Fruit fly (Drosophila melanogaster) whole organism, wandering third instar larva: ENCODE data around the gene dyw.
A peak's percentile ranks its signal among the peaks of the same experiment; 100 is the strongest.

Experiments
- Abd-B ChIP-seq: fragments of >200 bp; optimal IDR thresholded peaks from 2 replicates; lab custom pipeline; 2017; ENCODE audit warnings: missing biosample characterization, missing genetic modification characterization
- CG32264 ChIP-seq: fragments of 200-800 bp; sonication (Bioruptor generic); optimal IDR thresholded peaks from 2 replicates; lab custom pipeline; 2016; ENCODE audit warnings: missing biosample characterization, missing genetic modification characterization
- CrebA ChIP-seq: fragments of 200-800 bp; sonication (Bioruptor generic); optimal IDR thresholded peaks from 2 replicates; lab custom pipeline; 2016; ENCODE audit warnings: missing biosample characterization, mild to moderate bottlenecking, missing genetic modification characterization, borderline replicate concordance
- Dfd ChIP-seq: fragments of >200 bp; optimal IDR thresholded peaks from 2 replicates; lab custom pipeline; 2017; ENCODE audit warnings: missing biosample characterization, missing genetic modification characterization
- Dif ChIP-seq: fragments of 200-275, 200-300 bp; sonication (Bioruptor generic); optimal IDR thresholded peaks from 2 replicates; lab custom pipeline; 2018; ENCODE audit warnings: missing biosample characterization, missing genetic modification characterization; ENCODE audit not compliant: partially characterized antibody
- GATAd ChIP-seq: sonication (Bioruptor generic); optimal IDR thresholded peaks from 2 replicates; lab custom pipeline; 2016; ENCODE audit warnings: missing biosample characterization, missing genetic modification characterization
- HLH106 ChIP-seq: fragments of 200-800 bp; optimal IDR thresholded peaks from 3 replicates; lab custom pipeline; 2019; ENCODE audit warnings: missing biosample characterization, mild to moderate bottlenecking, missing genetic modification characterization, moderate library complexity
- Hnf4 ChIP-seq: fragments of 200-800 bp; sonication (Bioruptor generic); optimal IDR thresholded peaks from 2 replicates; lab custom pipeline; 2016; ENCODE audit warnings: missing biosample characterization, mild to moderate bottlenecking, missing genetic modification characterization
- Hr78 ChIP-seq: fragments of >200 bp; optimal IDR thresholded peaks from 2 replicates; lab custom pipeline; 2017; ENCODE audit warnings: missing biosample characterization, missing genetic modification characterization
- Hr83 ChIP-seq: fragments of 200-300 bp; sonication (Bioruptor generic); optimal IDR thresholded peaks from 2 replicates; lab custom pipeline; 2016; ENCODE audit warnings: missing biosample characterization, mild to moderate bottlenecking, missing genetic modification characterization, moderate library complexity; ENCODE audit not compliant: poor library complexity, severe bottlenecking
- Jra ChIP-seq: sonication (Bioruptor generic); optimal IDR thresholded peaks from 2 replicates; lab custom pipeline; 2016; ENCODE audit warnings: missing biosample characterization, missing genetic modification characterization
- Myc ChIP-seq: fragments of >200 bp; optimal IDR thresholded peaks from 2 replicates; lab custom pipeline; 2017
- OdsH ChIP-seq: fragments of 200-800 bp; sonication (Bioruptor generic); optimal IDR thresholded peaks from 2 replicates; lab custom pipeline; 2016; ENCODE audit warnings: missing biosample characterization, mild to moderate bottlenecking, missing genetic modification characterization
- Rel ChIP-seq, 2 experiments: fragments of 200-800 bp; sonication (Bioruptor generic) in 1 of 2; optimal IDR thresholded peaks; 2 replicates in 1 of 2; 3 replicates in 1 of 2; lab custom pipeline; 2016 to 2019; ENCODE audit warnings: mild to moderate bottlenecking in 2 of 2, missing biosample characterization in 2 of 2, missing genetic modification characterization in 2 of 2, moderate library complexity in 1 of 2
- Sp1 ChIP-seq: fragments of 200-800 bp; sonication (Bioruptor generic); optimal IDR thresholded peaks from 3 replicates; lab custom pipeline; 2019; ENCODE audit warnings: missing biosample characterization, mild to moderate bottlenecking, missing genetic modification characterization, moderate library complexity
- Vsx2 ChIP-seq: fragments of 200-300, 225-300 bp; sonication (Bioruptor generic); optimal IDR thresholded peaks from 2 replicates; lab custom pipeline; 2018; ENCODE audit warnings: missing biosample characterization, missing genetic modification characterization; ENCODE audit not compliant: partially characterized antibody
- br ChIP-seq: fragments of 200-800 bp; sonication (Bioruptor generic); optimal IDR thresholded peaks from 2 replicates; lab custom pipeline; 2016; ENCODE audit warnings: missing biosample characterization, missing genetic modification characterization
- brk ChIP-seq: fragments of 200-800 bp; sonication (Bioruptor generic); optimal IDR thresholded peaks from 2 replicates; lab custom pipeline; 2016; ENCODE audit warnings: missing biosample characterization, mild to moderate bottlenecking, missing genetic modification characterization
- dmrt93B ChIP-seq: fragments of 200-800 bp; sonication (Bioruptor generic); optimal IDR thresholded peaks from 2 replicates; lab custom pipeline; 2018; ENCODE audit warnings: missing biosample characterization, mild to moderate bottlenecking, missing genetic modification characterization
- dsf ChIP-seq: sonication (Bioruptor generic); optimal IDR thresholded peaks from 2 replicates; lab custom pipeline; 2016; ENCODE audit warnings: missing biosample characterization, missing genetic modification characterization, borderline replicate concordance
- ey ChIP-seq: fragments of 200-800 bp; sonication (Bioruptor generic); optimal IDR thresholded peaks from 2 replicates; lab custom pipeline; 2016; ENCODE audit warnings: missing biosample characterization, missing genetic modification characterization
- foxo ChIP-seq, 2 experiments: fragments of 200-800 bp; sonication (Bioruptor generic); optimal IDR thresholded peaks; 2 replicates in 1 of 2; 3 replicates in 1 of 2; lab custom pipeline; 2016 to 2017; ENCODE audit warnings: missing biosample characterization in 2 of 2, missing genetic modification characterization in 2 of 2
- fru ChIP-seq: fragments of 200-800 bp; sonication (Bioruptor generic); optimal IDR thresholded peaks from 3 replicates; lab custom pipeline; 2016; ENCODE audit warnings: missing biosample characterization, mild to moderate bottlenecking, missing genetic modification characterization
- h ChIP-seq: fragments of 200-800 bp; sonication (Bioruptor generic); optimal IDR thresholded peaks from 3 replicates; lab custom pipeline; 2016; ENCODE audit warnings: missing biosample characterization, mild to moderate bottlenecking, missing genetic modification characterization
- jim ChIP-seq: fragments of 175-275, 200-325 bp; sonication (Bioruptor generic); optimal IDR thresholded peaks from 2 replicates; lab custom pipeline; 2016; ENCODE audit warnings: missing biosample characterization, mild to moderate bottlenecking, missing genetic modification characterization
- lola ChIP-seq: fragments of >200 bp; optimal IDR thresholded peaks from 2 replicates; lab custom pipeline; 2017; ENCODE audit warnings: missing biosample characterization, missing genetic modification characterization
- psq ChIP-seq: fragments of 200-800 bp; sonication (Bioruptor generic); optimal IDR thresholded peaks from 3 replicates; lab custom pipeline; 2017; ENCODE audit warnings: missing biosample characterization, mild to moderate bottlenecking, missing genetic modification characterization, moderate library complexity
- rgr ChIP-seq: fragments of 200-800 bp; sonication (Bioruptor generic); optimal IDR thresholded peaks from 3 replicates; lab custom pipeline; 2016; ENCODE audit warnings: missing biosample characterization, mild to moderate bottlenecking, missing genetic modification characterization
- sage ChIP-seq: fragments of 200-800 bp; sonication (Bioruptor generic); optimal IDR thresholded peaks from 2 replicates; lab custom pipeline; 2016; ENCODE audit warnings: missing biosample characterization, mild to moderate bottlenecking, missing genetic modification characterization
- sv ChIP-seq: fragments of 200-800 bp; sonication (Bioruptor generic); optimal IDR thresholded peaks from 3 replicates; lab custom pipeline; 2016; ENCODE audit warnings: missing biosample characterization, missing genetic modification characterization
- tai ChIP-seq: sonication (Bioruptor generic); optimal IDR thresholded peaks from 2 replicates; lab custom pipeline; 2016; ENCODE audit warnings: missing biosample characterization, missing genetic modification characterization

The dyw gene

DNA sequence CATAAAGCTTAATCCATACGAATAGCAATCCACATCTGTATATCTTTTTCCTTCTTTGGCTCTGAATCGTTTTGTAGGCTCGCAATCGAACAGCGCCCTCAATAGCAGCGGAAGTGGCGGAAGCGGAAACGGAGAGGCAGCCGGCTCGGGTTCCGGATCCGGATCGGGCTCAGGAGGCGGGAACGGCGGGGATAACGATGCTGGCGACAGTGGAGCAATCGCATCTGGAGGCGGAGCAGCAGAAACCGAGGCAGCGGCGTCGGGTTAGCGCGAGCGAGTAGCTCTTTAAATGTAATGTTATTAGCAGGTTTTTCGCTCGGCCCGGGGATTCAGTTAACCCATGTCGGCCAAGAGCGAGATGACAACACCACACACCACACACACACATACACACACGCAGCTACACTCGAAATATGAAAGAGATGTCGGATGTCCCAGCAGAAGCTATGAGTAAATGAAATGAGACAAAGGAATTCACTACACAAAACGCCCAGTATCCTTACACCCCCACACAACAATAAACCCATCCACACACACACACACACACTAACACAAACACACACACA, 16.6 kb downstream of the dyw start:
- TF ChIP-seq lola (GFP tag; lab: Kevin White, UChicago) (no peak), GATAd (no peak), Hnf4 (GFP tag; lab: Kevin White, UChicago) (no peak), Hr78 (no peak), brk (GFP tag; lab: Kevin White, UChicago) (no peak), Dif (no peak), Sp1 (no peak), psq (GFP tag; lab: Kevin White, UChicago) (no peak), sv (no peak), foxo (GFP tag; optimal IDR thresholded peaks at IDR 0.05; lab: Kevin White, UChicago) (no peak), dsf (GFP tag; lab: Kevin White, UChicago) (no peak), Myc (lab: Kevin White, UChicago) (no peak), Hr83 (no peak), Dfd (no peak), sage (GFP tag; lab: Kevin White, UChicago) (no peak)

DNA sequence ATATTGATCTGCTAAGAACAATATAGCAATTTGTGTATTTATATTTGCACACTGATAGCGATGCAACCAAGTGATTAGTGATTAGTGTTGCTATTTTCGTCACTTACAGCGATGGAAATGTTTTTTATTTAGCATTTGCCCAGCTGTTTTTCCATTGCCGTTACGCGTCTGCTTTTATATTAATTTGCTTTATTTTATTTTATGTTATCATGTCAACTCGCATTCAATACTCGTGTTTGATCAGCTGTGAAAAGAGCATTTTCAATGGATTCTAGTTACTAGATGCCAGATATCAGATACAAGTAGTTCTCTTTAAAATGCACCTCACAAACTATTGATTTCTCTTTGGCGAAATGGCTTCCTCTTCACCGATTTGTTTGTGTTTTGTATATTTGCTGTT, 30.3 kb downstream of the dyw start:
- no peak for TF ChIP-seq jim (GFP tag; lab: Kevin White, UChicago)
- TF ChIP-seq Sp1, result no peak
- peak; percentile 11 for TF ChIP-seq rgr (GFP tag; lab: Kevin White, UChicago)
- no peak for TF ChIP-seq Abd-B (GFP tag; lab: Kevin White, UChicago)
- TF ChIP-seq Hr83, result peak; percentile 50
- peak; percentile 4 for TF ChIP-seq h (GFP tag; lab: Kevin White, UChicago)
- no peak for TF ChIP-seq brk (GFP tag; lab: Kevin White, UChicago)

dm6 chrX:2662540-2663133, 31.0 kb downstream of the dyw start:
- no peak for TF ChIP-seq Jra (GFP tag; lab: Kevin White, UChicago)
- TF ChIP-seq Hr78, result no peak
- no peak for TF ChIP-seq Abd-B (GFP tag; lab: Kevin White, UChicago)
- no peak for TF ChIP-seq ey (GFP tag; lab: Kevin White, UChicago)
- no peak for TF ChIP-seq Rel (GFP tag; optimal IDR thresholded peaks at IDR 0.05; lab: Kevin White, UChicago)
- TF ChIP-seq Rel (tag; optimal IDR thresholded peaks at IDR 0.05; lab: Kevin White, UChicago), result no peak
- TF ChIP-seq OdsH (GFP tag; lab: Kevin White, UChicago), result no peak
- no peak for TF ChIP-seq h (GFP tag; lab: Kevin White, UChicago)
- TF ChIP-seq HLH106, result no peak
- TF ChIP-seq jim (GFP tag; lab: Kevin White, UChicago), result no peak
- no peak for TF ChIP-seq CG32264
- TF ChIP-seq Hnf4 (GFP tag; lab: Kevin White, UChicago), result no peak
- no peak for TF ChIP-seq fru (GFP tag; lab: Kevin White, UChicago)
- no peak for TF ChIP-seq Vsx2 (GFP tag; lab: Kevin White, UChicago)

DNA sequence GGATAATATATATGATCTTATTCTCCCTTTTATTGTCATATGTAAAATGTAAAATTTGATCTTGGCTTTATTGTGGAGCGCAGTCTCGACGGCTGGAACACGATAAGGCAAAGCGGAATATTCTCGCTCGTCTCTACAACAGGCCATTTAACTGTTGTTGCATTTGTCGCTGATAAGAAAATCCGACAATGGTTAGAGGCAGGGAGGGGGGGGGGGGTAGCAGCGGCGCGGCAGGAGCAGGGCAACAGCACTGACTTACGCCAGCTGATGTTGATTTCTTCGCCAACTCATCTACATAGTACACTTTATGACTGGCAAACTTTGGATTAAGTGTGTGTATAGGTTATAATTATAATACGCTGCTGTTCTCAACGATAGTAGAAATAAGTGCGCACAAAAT, 31.9 kb downstream of the dyw start:
- TF ChIP-seq h (GFP tag; lab: Kevin White, UChicago), result peak; percentile 18
- TF ChIP-seq ey (GFP tag; lab: Kevin White, UChicago), result no peak
- TF ChIP-seq CG32264, result no peak
- peak; percentile 62 for TF ChIP-seq Dfd
- no peak for TF ChIP-seq sv
- no peak for TF ChIP-seq Rel (GFP tag; optimal IDR thresholded peaks at IDR 0.05; lab: Kevin White, UChicago)
- TF ChIP-seq Rel (tag; optimal IDR thresholded peaks at IDR 0.05; lab: Kevin White, UChicago), result peak; percentile 25
- TF ChIP-seq brk (GFP tag; lab: Kevin White, UChicago), result no peak

- TF ChIP-seq psq (GFP tag; lab: Kevin White, UChicago), result no peak
- TF ChIP-seq foxo (GFP tag; optimal IDR thresholded peaks at IDR 0.05; lab: Kevin White, UChicago), result peak in 1 of 2 experiments; percentile 30
- TF ChIP-seq dmrt93B (GFP tag; lab: Kevin White, UChicago), result no peak
- TF ChIP-seq ey (GFP tag; lab: Kevin White, UChicago), result no peak
- no peak for TF ChIP-seq CrebA
- no peak for TF ChIP-seq Rel (GFP tag; optimal IDR thresholded peaks at IDR 0.05; lab: Kevin White, UChicago)
- no peak for TF ChIP-seq Rel (tag; optimal IDR thresholded peaks at IDR 0.05; lab: Kevin White, UChicago)
- TF ChIP-seq Vsx2 (GFP tag; lab: Kevin White, UChicago), result no peak
- no peak for TF ChIP-seq Dif
- TF ChIP-seq Dfd, result no peak
- no peak for TF ChIP-seq Hnf4 (GFP tag; lab: Kevin White, UChicago)
- TF ChIP-seq fru (GFP tag; lab: Kevin White, UChicago), result peak; percentile 13
- TF ChIP-seq sv, result no peak
- TF ChIP-seq brk (GFP tag; lab: Kevin White, UChicago), result no peak
- TF ChIP-seq tai (GFP tag; lab: Kevin White, UChicago), result no peak
- no peak for TF ChIP-seq br (GFP tag; lab: Kevin White, UChicago)
- no peak for TF ChIP-seq Myc (lab: Kevin White, UChicago)
- no peak for TF ChIP-seq OdsH (GFP tag; lab: Kevin White, UChicago)
Observed at dm6 chrX:2659430-2660075, 34.1 kb downstream of the dyw start.
